Worm (Caenorhabditis elegans): ENCODE results near the gene lpr-2.

DNA sequence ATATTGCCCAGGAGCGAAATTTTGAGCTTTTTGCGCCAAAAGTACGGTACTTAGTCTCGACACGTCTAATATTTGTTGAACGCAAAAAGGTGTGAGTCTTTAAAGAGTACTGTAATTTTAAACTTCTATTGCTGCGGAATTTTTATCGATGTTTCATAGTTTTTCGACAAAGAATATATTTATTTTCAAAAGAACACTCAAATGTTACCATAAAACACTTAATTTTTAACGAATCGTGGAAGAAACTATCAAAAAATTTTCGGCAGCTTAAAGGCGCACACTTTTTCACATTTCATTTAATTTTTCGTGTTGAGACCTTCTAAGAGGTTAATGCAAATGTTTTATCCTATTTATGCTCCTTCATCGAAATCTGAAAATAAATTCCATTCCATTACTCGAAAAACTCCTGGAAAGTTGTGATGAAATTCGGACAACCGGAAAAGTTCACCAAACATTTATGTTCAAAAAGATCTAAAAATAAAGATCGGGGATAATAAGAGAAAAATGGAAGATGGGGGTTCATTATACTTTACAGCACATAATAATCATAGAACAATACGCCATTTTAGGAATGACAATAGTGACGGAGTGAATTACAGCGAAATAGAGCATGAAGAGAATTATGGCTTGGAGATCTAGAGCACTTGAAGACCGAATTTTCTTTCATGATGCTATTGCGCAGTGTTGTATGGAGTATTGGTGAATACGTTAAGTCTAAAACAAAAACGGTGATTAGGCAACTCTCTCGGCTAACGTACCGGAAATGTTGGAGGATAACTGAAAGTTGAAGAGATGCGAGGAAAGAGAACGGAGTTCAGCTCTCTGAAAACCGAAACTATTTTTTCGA, 41.3 kb downstream of the lpr-2 start:
- TF ChIP-seq K12H6.12 (tag; optimal IDR thresholded peaks at IDR 0.05) (no peak), gei-17 (GFP tag; optimal IDR thresholded peaks at IDR 0.05) (no peak), C06A6.2 (GFP tag; conservative IDR thresholded peaks at IDR 0.05) (no peak; the same call in 1 of the 2 replicates), F22D6.2 (tag; optimal IDR thresholded peaks at IDR 0.05) (no peak), Y53F4B.3 (GFP tag; IDR thresholded peaks at IDR 0.05) (no peak), nfyb-1 (GFP tag; IDR thresholded peaks at IDR 0.05) (no peak), rec-8 (tag; optimal IDR thresholded peaks at IDR 0.05) (no peak), madf-3 (GFP tag; IDR thresholded peaks at IDR 0.05) (peak; percentile 64)
